Worm (Caenorhabditis elegans): ENCODE measurements around the gene mrpl-49.

- no peak for TF ChIP-seq ama-1 (optimal IDR thresholded peaks at IDR 0.05)
- no peak for TF ChIP-seq flt-1 (GFP tag; IDR thresholded peaks at IDR 0.05)
- no peak for TF ChIP-seq aly-1 (tag; optimal IDR thresholded peaks at IDR 0.05)
- TF ChIP-seq pes-1 (GFP tag; IDR thresholded peaks at IDR 0.05), result no peak
- TF ChIP-seq B0310.2 (tag; optimal IDR thresholded peaks at IDR 0.05), result no peak
Measured at ce11 chrV:12725893-12726292, 2.5 kb upstream of the mrpl-49 start, which contains the start of gene R11D1.12.

Data from whole organism, early embryonic.